Worm (Caenorhabditis elegans) whole organism, L4 larva: ENCODE results near the gene Y116A8C.470.

Experiments used
- F37D6.2 ChIP-seq: sonication (generic microtip); optimal IDR thresholded peaks from 2 replicates; lab custom pipeline; 2016; ENCODE audit warnings: mild to moderate bottlenecking, missing genetic modification characterization, missing compliant biosample characterization
- F44E2.7 ChIP-seq: fragments of 200-800 bp; sonication (Bioruptor generic); IDR thresholded peaks from 2 replicates; pipeline ENCODE4 v2.1.2; 2022; ENCODE audit warnings: missing genetic modification characterization, missing compliant biosample characterization
- R02D3.7 ChIP-seq: fragments of 150-350 bp; sonication (generic microtip); optimal IDR thresholded peaks from 3 replicates; lab custom pipeline; 2014; ENCODE audit warnings: missing biosample characterization, missing genetic modification characterization
- arid-1 ChIP-seq: fragments of 200-800 bp; sonication (Bioruptor generic); conservative IDR thresholded peaks from 2 replicates; pipeline ENCODE4 v1.3.6; 2022; ENCODE audit warnings: missing genetic modification reagents, missing genetic modification characterization, missing compliant biosample characterization
- ceh-28 ChIP-seq: fragments of 150-350 bp; optimal IDR thresholded peaks from 2 replicates; lab custom pipeline; 2014; ENCODE audit warnings: missing biosample characterization, missing genetic modification reagents, missing genetic modification characterization
- ceh-32 ChIP-seq: sonication (generic microtip); optimal IDR thresholded peaks from 2 replicates; lab custom pipeline; 2016; ENCODE audit warnings: mild to moderate bottlenecking, missing genetic modification characterization, missing compliant biosample characterization; ENCODE audit not compliant: poor library complexity
- ceh-82 ChIP-seq: sonication (generic microtip); optimal IDR thresholded peaks from 2 replicates; lab custom pipeline; 2017; ENCODE audit warnings: missing biosample characterization, missing genetic modification characterization
- daf-16 ChIP-seq, 3 experiments: sonication (generic microtip); optimal IDR thresholded peaks; 2 replicates each; lab custom pipeline; 2016 to 2017; ENCODE audit warnings: missing genetic modification characterization in 3 of 3, missing genetic modification reagents in 3 of 3, mild to moderate bottlenecking in 2 of 3, missing compliant biosample characterization in 2 of 3, missing biosample characterization in 1 of 3, moderate library complexity in 1 of 3
- daf-8 ChIP-seq: fragments of 200-800 bp; sonication (Bioruptor generic); IDR thresholded peaks from 2 replicates; pipeline ENCODE4 v1.3.6; 2022; ENCODE audit warnings: missing genetic modification characterization, missing compliant biosample characterization
- dmd-6 ChIP-seq: fragments of 200-800 bp; sonication (Bioruptor generic); IDR thresholded peaks from 2 replicates; pipeline ENCODE4 v1.3.6; 2022; ENCODE audit warnings: missing genetic modification reagents, missing genetic modification characterization, missing compliant biosample characterization
- dmd-8 ChIP-seq: fragments of 200-800 bp; sonication (Bioruptor generic); IDR thresholded peaks from 2 replicates; pipeline ENCODE4 v1.3.6; 2022; ENCODE audit warnings: missing genetic modification characterization, missing compliant biosample characterization
- dpl-1 ChIP-seq: fragments of 150-350 bp; optimal IDR thresholded peaks from 2 replicates; lab custom pipeline; 2014; ENCODE audit warnings: missing biosample characterization, missing genetic modification reagents, missing genetic modification characterization
- duxl-1 ChIP-seq: sonication (generic microtip); optimal IDR thresholded peaks from 2 replicates; lab custom pipeline; 2016; ENCODE audit warnings: mild to moderate bottlenecking, missing genetic modification characterization, moderate library complexity, missing compliant biosample characterization; ENCODE audit not compliant: poor library complexity
- dve-1 ChIP-seq: sonication (generic microtip); optimal IDR thresholded peaks from 2 replicates; lab custom pipeline; 2017; ENCODE audit warnings: antibody characterized with exemption, mild to moderate bottlenecking, missing genetic modification characterization, missing compliant biosample characterization; ENCODE audit not compliant: insufficient read depth
- egl-27 ChIP-seq: sonication (generic microtip); optimal IDR thresholded peaks from 3 replicates; lab custom pipeline; 2017; ENCODE audit warnings: missing biosample characterization, missing genetic modification reagents, missing genetic modification characterization
- fos-1 ChIP-seq: fragments of 150-350 bp; optimal IDR thresholded peaks from 2 replicates; lab custom pipeline; 2014; ENCODE audit warnings: missing biosample characterization, missing genetic modification characterization
- hlh-11 ChIP-seq: fragments of 200-800 bp; sonication (Bioruptor generic); optimal IDR thresholded peaks from 2 replicates; lab custom pipeline; 2018; ENCODE audit warnings: mild to moderate bottlenecking, missing genetic modification characterization, missing compliant biosample characterization
- hmg-1.1 ChIP-seq: fragments of 200-800 bp; sonication (Bioruptor generic); IDR thresholded peaks from 2 replicates; pipeline ENCODE4 v1.3.6; 2022; ENCODE audit warnings: missing genetic modification reagents, missing genetic modification characterization, missing compliant biosample characterization
- jun-1 ChIP-seq: fragments of 150-350 bp; optimal IDR thresholded peaks from 2 replicates; lab custom pipeline; 2014; ENCODE audit warnings: missing biosample characterization, missing genetic modification reagents, missing genetic modification characterization
- lin-1 ChIP-seq: fragments of 200-800 bp; sonication (Bioruptor generic); IDR thresholded peaks from 2 replicates; pipeline ENCODE4 v1.3.6; 2022; ENCODE audit warnings: missing genetic modification reagents, missing genetic modification characterization, missing compliant biosample characterization
- lin-13 ChIP-seq: fragments of 150-350 bp; optimal IDR thresholded peaks from 2 replicates; lab custom pipeline; 2014; ENCODE audit warnings: missing biosample characterization, missing genetic modification reagents, missing genetic modification characterization
- lin-15B ChIP-seq: fragments of 150-350 bp; sonication (generic microtip); optimal IDR thresholded peaks from 3 replicates; lab custom pipeline; 2014; ENCODE audit warnings: missing biosample characterization, missing genetic modification characterization
- lin-29 ChIP-seq: fragments of 200-800 bp; sonication (Bioruptor generic); IDR thresholded peaks from 2 replicates; pipeline ENCODE4 v1.3.6; 2022; ENCODE audit warnings: missing genetic modification reagents, missing genetic modification characterization, missing compliant biosample characterization
- lin-38 ChIP-seq: fragments of 200-800 bp; sonication (Bioruptor generic); IDR thresholded peaks from 2 replicates; pipeline ENCODE4 v1.3.6; 2022; ENCODE audit warnings: missing genetic modification reagents, missing genetic modification characterization, missing compliant biosample characterization
- lin-39 ChIP-seq: fragments of 150-350 bp; optimal IDR thresholded peaks from 2 replicates; lab custom pipeline; 2014; ENCODE audit warnings: missing biosample characterization, missing genetic modification reagents, missing genetic modification characterization
- madf-9 ChIP-seq: fragments of 200-800 bp; sonication (Bioruptor generic); conservative IDR thresholded peaks from 2 replicates; pipeline ENCODE4 v1.3.6; 2022; ENCODE audit warnings: missing genetic modification reagents, missing genetic modification characterization, missing compliant biosample characterization
- mxl-3 ChIP-seq: fragments of 200-800 bp; sonication (Bioruptor generic); optimal IDR thresholded peaks from 2 replicates; lab custom pipeline; 2018; ENCODE audit warnings: mild to moderate bottlenecking, missing genetic modification characterization, missing compliant biosample characterization
- nhr-10 ChIP-seq: fragments of 150-350 bp; optimal IDR thresholded peaks from 2 replicates; lab custom pipeline; 2014; ENCODE audit warnings: missing biosample characterization, missing genetic modification characterization
- nhr-102 ChIP-seq: sonication (generic microtip); optimal IDR thresholded peaks from 2 replicates; lab custom pipeline; 2016; ENCODE audit warnings: mild to moderate bottlenecking, missing genetic modification characterization, moderate library complexity, missing compliant biosample characterization
- nhr-237 ChIP-seq: sonication (generic microtip); optimal IDR thresholded peaks from 2 replicates; lab custom pipeline; 2017; ENCODE audit warnings: missing biosample characterization, missing genetic modification characterization
- nhr-25 ChIP-seq: sonication (generic microtip); optimal IDR thresholded peaks from 2 replicates; lab custom pipeline; 2017; ENCODE audit warnings: missing genetic modification characterization, mild to moderate bottlenecking, missing compliant biosample characterization, antibody characterized with exemption, moderate library complexity, borderline replicate concordance; ENCODE audit not compliant: insufficient read depth
- nhr-48 ChIP-seq: sonication (generic microtip); optimal IDR thresholded peaks from 2 replicates; lab custom pipeline; 2016; ENCODE audit warnings: mild to moderate bottlenecking, missing genetic modification characterization, missing compliant biosample characterization
- nhr-77 ChIP-seq: fragments of 150-350 bp; optimal IDR thresholded peaks from 2 replicates; lab custom pipeline; 2014; ENCODE audit warnings: missing biosample characterization, missing genetic modification characterization
- rbr-2 ChIP-seq: sonication (generic microtip); optimal IDR thresholded peaks from 2 replicates; lab custom pipeline; 2016; ENCODE audit warnings: missing genotype, missing genetic modification characterization, missing compliant biosample characterization
- unc-130 ChIP-seq: sonication (generic microtip); optimal IDR thresholded peaks from 2 replicates; lab custom pipeline; 2016; ENCODE audit warnings: missing genetic modification reagents, missing genetic modification characterization, missing compliant biosample characterization
- vab-7 ChIP-seq: fragments of 200-800 bp; sonication (Bioruptor generic); IDR thresholded peaks from 2 replicates; pipeline ENCODE4 v1.3.6; 2022; ENCODE audit warnings: missing genetic modification reagents, missing genetic modification characterization, missing compliant biosample characterization
- zfp-3 ChIP-seq: fragments of 200-800 bp; sonication (Bioruptor generic); conservative IDR thresholded peaks from 2 replicates; pipeline ENCODE4 v1.3.6; 2022; ENCODE audit warnings: missing genetic modification reagents, missing genetic modification characterization, missing compliant biosample characterization
- ztf-11 ChIP-seq: fragments of 150-350 bp; optimal IDR thresholded peaks from 2 replicates; lab custom pipeline; 2014; ENCODE audit warnings: missing biosample characterization, missing genetic modification characterization
- ztf-7 ChIP-seq: fragments of 150-350 bp; optimal IDR thresholded peaks from 2 replicates; lab custom pipeline; 2014; ENCODE audit warnings: missing biosample characterization, missing genetic modification characterization

The Y116A8C.470 gene

ce11 chrIV:16946746-16947145, 27.6 kb upstream of the Y116A8C.470 start, which contains the start of the genes Y116A8C.9 and arf-6 (continued):
- TF ChIP-seq dpl-1 (GFP tag; lab: Kevin White, UChicago) (peak; percentile 49), vab-7 (GFP tag; lab: Robert Waterston, UW) (0 out of 2 replicates have a peak, but pooled peaks have one; percentile 32), lin-1 (GFP tag; lab: Robert Waterston, UW) (no peak), lin-13 (peak; percentile 31), lin-29 (no peak), daf-16 (GFP tag; optimal IDR thresholded peaks at IDR 0.05; lab: Kevin White, UChicago) (peak in 1 of 2 experiments; percentile 17), daf-16 (tag; optimal IDR thresholded peaks at IDR 0.05; lab: Kevin White, UChicago) (peak; percentile 20), ceh-28 (tag; lab: Kevin White, UChicago) (peak; percentile 46), hlh-11 (tag; lab: Kevin White, UChicago) (peak; percentile 32), F37D6.2 (tag; lab: Kevin White, UChicago) (peak; percentile 14), nhr-237 (tag; lab: Kevin White, UChicago) (no peak), duxl-1 (tag; lab: Kevin White, UChicago) (peak; percentile 78), unc-130 (GFP tag; lab: Kevin White, UChicago) (peak; percentile 73), lin-38 (GFP tag; lab: Robert Waterston, UW) (peak; percentile 59), dmd-6 (no peak), R02D3.7 (tag; lab: Kevin White, UChicago) (no peak), lin-39 (tag; lab: Kevin White, UChicago) (no peak), nhr-10 (tag; lab: Kevin White, UChicago) (no peak), nhr-48 (tag; lab: Kevin White, UChicago) (no peak), dve-1 (tag; lab: Kevin White, UChicago) (peak; percentile 72), ztf-7 (tag; lab: Kevin White, UChicago) (no peak), fos-1 (tag; lab: Kevin White, UChicago) (no peak), hmg-1.1 (GFP tag; lab: Robert Waterston, UW) (peak; percentile 35; the same call in 1 of the 2 replicates), ceh-32 (tag; lab: Kevin White, UChicago) (no peak), arid-1 (0 out of 2 replicates have a peak, but pooled peaks have one; percentile 19), rbr-2 (tag; lab: Kevin White, UChicago) (peak; percentile 39), jun-1 (tag; lab: Kevin White, UChicago) (peak; percentile 30), madf-9 (peak; percentile 44; the same call in 1 of the 2 replicates), nhr-102 (tag; lab: Kevin White, UChicago) (peak; percentile 33), daf-8 (GFP tag; lab: Robert Waterston, UW) (no peak), nhr-25 (tag; lab: Kevin White, UChicago) (no peak)

- no peak for TF ChIP-seq mxl-3 (GFP tag; lab: Kevin White, UChicago)
- no peak for TF ChIP-seq ztf-7 (tag; lab: Kevin White, UChicago)
- TF ChIP-seq nhr-237 (tag; lab: Kevin White, UChicago): no peak
- no peak for TF ChIP-seq lin-15B (tag; lab: Kevin White, UChicago)
- no peak for TF ChIP-seq nhr-10 (tag; lab: Kevin White, UChicago)
- TF ChIP-seq zfp-3: no peak
- TF ChIP-seq ztf-11 (tag; lab: Kevin White, UChicago): no peak
- TF ChIP-seq dmd-8 (GFP tag; lab: Robert Waterston, UW): no peak
- TF ChIP-seq egl-27 (tag; lab: Kevin White, UChicago): no peak
- TF ChIP-seq nhr-77 (tag; lab: Kevin White, UChicago): no peak
- no peak for TF ChIP-seq ceh-82
- TF ChIP-seq ceh-32 (tag; lab: Kevin White, UChicago): no peak
- TF ChIP-seq F44E2.7: no peak
- TF ChIP-seq fos-1 (tag; lab: Kevin White, UChicago): no peak
Observed at ce11 chrIV:16939001-16939400, 19.9 kb upstream of the Y116A8C.470 start, which contains the start of gene Y116A8C.10. Y116A8C.10 (minus strand) TSS chrIV:16939101.
